Worm (Caenorhabditis elegans): ENCODE results near the gene pbo-6.

The pbo-6 gene

DNA sequence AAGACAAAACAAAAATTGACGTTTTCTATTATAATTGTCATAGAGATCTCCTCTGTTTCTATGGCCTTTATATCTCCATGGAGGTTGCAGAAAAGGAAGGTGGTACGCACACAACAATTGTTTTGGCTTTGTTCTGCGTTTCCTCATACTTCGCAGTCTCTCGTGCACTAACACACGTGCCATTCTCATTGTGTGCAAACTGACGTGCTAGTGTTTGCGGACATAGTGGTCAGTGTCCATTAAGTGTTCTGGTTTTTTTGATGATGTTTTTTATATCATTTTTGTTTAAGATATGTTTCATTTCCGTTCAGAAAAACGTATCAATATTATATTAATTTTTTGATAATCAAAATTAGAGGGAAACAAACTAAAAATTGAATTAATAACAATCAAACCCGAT lies 22.6 kb downstream of the pbo-6 start, which contains the start of gene C36E6.2 (continued):
- TF ChIP-seq nhr-12 (tag; optimal IDR thresholded peaks at IDR 0.05), result no peak
- no peak for TF ChIP-seq lin-15B (tag; optimal IDR thresholded peaks at IDR 0.05)
- no peak for TF ChIP-seq ceh-90 (tag; optimal IDR thresholded peaks at IDR 0.05)
- TF ChIP-seq zip-4 (GFP tag; optimal IDR thresholded peaks at IDR 0.05), result no peak
- TF ChIP-seq jun-1 (tag; optimal IDR thresholded peaks at IDR 0.05), result peak; percentile 20
- TF ChIP-seq blmp-1 (tag; optimal IDR thresholded peaks at IDR 0.05), result peak; percentile 82
- peak; percentile 70 for TF ChIP-seq nhr-90 (tag; optimal IDR thresholded peaks at IDR 0.05; ENCODE audit: poor library complexity)
- no peak for TF ChIP-seq ets-5 (GFP tag; IDR thresholded peaks at IDR 0.05)
- TF ChIP-seq lin-39 (tag; optimal IDR thresholded peaks at IDR 0.05), result peak; percentile 29
- TF ChIP-seq grh-1 (GFP tag; IDR thresholded peaks at IDR 0.05), result no peak
- TF ChIP-seq vab-15 (tag; optimal IDR thresholded peaks at IDR 0.05), result peak; percentile 56
- TF ChIP-seq fkh-8 (tag; optimal IDR thresholded peaks at IDR 0.05), result peak; percentile 78
- TF ChIP-seq irx-1 (tag; optimal IDR thresholded peaks at IDR 0.05), result peak; percentile 70
- peak; percentile 89 for TF ChIP-seq snu-23 (GFP tag; optimal IDR thresholded peaks at IDR 0.05)
- TF ChIP-seq C34B4.2 (tag; optimal IDR thresholded peaks at IDR 0.05), result no peak
- peak; percentile 85 for TF ChIP-seq rnt-1 (tag; optimal IDR thresholded peaks at IDR 0.05)
- no peak for TF ChIP-seq ceh-88 (GFP tag; IDR thresholded peaks at IDR 0.05)
- TF ChIP-seq fkh-4 (tag; optimal IDR thresholded peaks at IDR 0.05; ENCODE audit: borderline replicate concordance), result no peak
- no peak for TF ChIP-seq hlh-4 (tag; optimal IDR thresholded peaks at IDR 0.05)
- TF ChIP-seq ama-1 (optimal IDR thresholded peaks at IDR 0.05), result no peak
- TF ChIP-seq efl-3 (GFP tag; optimal IDR thresholded peaks at IDR 0.05), result no peak
- no peak for TF ChIP-seq tlp-1 (tag; optimal IDR thresholded peaks at IDR 0.05)
- TF ChIP-seq unc-30 (tag; optimal IDR thresholded peaks at IDR 0.05), result no peak
- TF ChIP-seq xbp-1 (tag; optimal IDR thresholded peaks at IDR 0.05), result peak; percentile 97
- TF ChIP-seq mef-2 (tag; optimal IDR thresholded peaks at IDR 0.05), result no peak
- TF ChIP-seq pqm-1 (tag; optimal IDR thresholded peaks at IDR 0.05), result no peak
- TF ChIP-seq C04F5.9 (tag; optimal IDR thresholded peaks at IDR 0.05), result peak; percentile 51
- TF ChIP-seq isw-1 (GFP tag; IDR thresholded peaks at IDR 0.05), result peak; percentile 28
- TF ChIP-seq snpc-4 (tag; optimal IDR thresholded peaks at IDR 0.05), result peak; percentile 40
- peak; percentile 42 for TF ChIP-seq lir-3 (tag; optimal IDR thresholded peaks at IDR 0.05; ENCODE audit: poor library complexity)
- TF ChIP-seq sptf-1 (tag; optimal IDR thresholded peaks at IDR 0.05), result no peak
- no peak for TF ChIP-seq aly-2 (tag; optimal IDR thresholded peaks at IDR 0.05)
- peak; percentile 73 for TF ChIP-seq C16A3.4 (tag; optimal IDR thresholded peaks at IDR 0.05)
- TF ChIP-seq nhr-28 (tag; optimal IDR thresholded peaks at IDR 0.05), result no peak
- TF ChIP-seq aha-1 (tag; optimal IDR thresholded peaks at IDR 0.05), result no peak
- TF ChIP-seq sox-4 (tag; optimal IDR thresholded peaks at IDR 0.05), result no peak
- peak; percentile 89 for TF ChIP-seq nhr-71 (tag; optimal IDR thresholded peaks at IDR 0.05)
- TF ChIP-seq pax-3 (tag; optimal IDR thresholded peaks at IDR 0.05), result no peak
- no peak for TF ChIP-seq mab-9 (GFP tag; IDR thresholded peaks at IDR 0.05)
- peak; percentile 32 for TF ChIP-seq nhr-11 (tag; optimal IDR thresholded peaks at IDR 0.05)
- no peak for TF ChIP-seq elt-2 (tag; optimal IDR thresholded peaks at IDR 0.05)
- no peak for TF ChIP-seq nhr-76 (tag; optimal IDR thresholded peaks at IDR 0.05)
- peak; percentile 55 to 84 for TF ChIP-seq lin-35 (GFP tag; optimal IDR thresholded peaks at IDR 0.05)
- peak; percentile 77 for TF ChIP-seq dsc-1 (tag; optimal IDR thresholded peaks at IDR 0.05)
- TF ChIP-seq lin-14 (GFP tag; optimal IDR thresholded peaks at IDR 0.05), result peak; percentile 94
- peak; percentile 32 for TF ChIP-seq nhr-237 (tag; optimal IDR thresholded peaks at IDR 0.05)
- no peak for TF ChIP-seq ceh-63 (GFP tag; optimal IDR thresholded peaks at IDR 0.05)
- TF ChIP-seq ztf-11 (tag; optimal IDR thresholded peaks at IDR 0.05), result peak in 1 of 2 experiments; percentile 15
- peak; percentile 82 for TF ChIP-seq nhr-47 (tag; optimal IDR thresholded peaks at IDR 0.05)
- TF ChIP-seq lsy-2 (tag; optimal IDR thresholded peaks at IDR 0.05), result peak; percentile 72 to 76
- TF ChIP-seq skn-1 (tag; optimal IDR thresholded peaks at IDR 0.05), result peak; percentile 72
- no peak for TF ChIP-seq Y116A8C.19 (tag; optimal IDR thresholded peaks at IDR 0.05; ENCODE audit: borderline replicate concordance)

Data from whole organism, L1 larva.